Comparison of ENCODE assay signal across 5 fruit fly cellular contexts in genomic region chrX:16147638-16148233, dm6.
TF ChIP-seq lines count a peak whose summit lies in the region.

No protein-coding gene starts in this region.

- no peak for TF ChIP-seq CTCF in whole organism, embryonic (GFP tag; optimal IDR thresholded peaks at IDR 0.05; lab: Kevin White, UChicago)

TF ChIP-seq in whole organism, 6 proteins besides CTCF, POLR2A, EP300 and RAD21:
- TF ChIP-seq Dll (optimal IDR thresholded peaks at IDR 0.05; lab: Kevin White, UChicago) (peak; percentile 57), CG8478 (optimal IDR thresholded peaks at IDR 0.05; lab: Kevin White, UChicago) (peak; percentile 84), usp (GFP tag; optimal IDR thresholded peaks at IDR 0.05; lab: Kevin White, UChicago) (no peak), EcR (GFP tag; optimal IDR thresholded peaks at IDR 0.05; lab: Kevin White, UChicago) (no peak), psq (optimal IDR thresholded peaks at IDR 0.05; lab: Kevin White, UChicago) (no peak), pan (optimal IDR thresholded peaks at IDR 0.05; lab: Kevin White, UChicago) (no peak)

TF ChIP-seq in whole organism, embryonic, 481 proteins besides CTCF, POLR2A, EP300 and RAD21 (continues in another document):
- TF ChIP-seq CG12155 (GFP tag; optimal IDR thresholded peaks at IDR 0.05; lab: Kevin White, UChicago): peak; percentile 54
- no peak for TF ChIP-seq CG11723 (GFP tag; optimal IDR thresholded peaks at IDR 0.05; lab: Kevin White, UChicago)
- no peak for TF ChIP-seq btn (GFP tag; optimal IDR thresholded peaks at IDR 0.05; lab: Kevin White, UChicago)
- no peak for TF ChIP-seq CG18476 (GFP tag; optimal IDR thresholded peaks at IDR 0.05; lab: Kevin White, UChicago)
- TF ChIP-seq ftz-f1 (GFP tag; optimal IDR thresholded peaks at IDR 0.05; lab: Kevin White, UChicago): peak; percentile 22
- no peak for TF ChIP-seq CG13123 (GFP tag; optimal IDR thresholded peaks at IDR 0.05; lab: Kevin White, UChicago)
- TF ChIP-seq CG8924 (tag; optimal IDR thresholded peaks at IDR 0.05; lab: Kevin White, UChicago): no peak
- TF ChIP-seq Xbp1 (GFP tag; optimal IDR thresholded peaks at IDR 0.05; lab: Kevin White, UChicago): no peak
- no peak for TF ChIP-seq ro (GFP tag; IDR thresholded peaks at IDR 0.05; lab: Robert Waterston, UW)
- TF ChIP-seq abd-A (tag; optimal IDR thresholded peaks at IDR 0.05; lab: Kevin White, UChicago): peak; percentile 82
- no peak for TF ChIP-seq lab (GFP tag; optimal IDR thresholded peaks at IDR 0.05; lab: Kevin White, UChicago)
- TF ChIP-seq kni (GFP tag; optimal IDR thresholded peaks at IDR 0.05; lab: Kevin White, UChicago): peak; percentile 9
- peak; percentile 97 for TF ChIP-seq cg (GFP tag; optimal IDR thresholded peaks at IDR 0.05; lab: Kevin White, UChicago)
- TF ChIP-seq chinmo (GFP tag; IDR thresholded peaks at IDR 0.05; lab: Robert Waterston, UW; ENCODE audit: partially characterized antibody): peak; percentile 89
- TF ChIP-seq CG2129 (GFP tag; IDR thresholded peaks at IDR 0.05; lab: Robert Waterston, UW; ENCODE audit: partially characterized antibody): no peak
- TF ChIP-seq Optix (GFP tag; IDR thresholded peaks at IDR 0.05; lab: Robert Waterston, UW): no peak
- no peak for TF ChIP-seq CG2678 (tag; optimal IDR thresholded peaks at IDR 0.05; lab: Kevin White, UChicago)
- TF ChIP-seq Deaf1 (tag; optimal IDR thresholded peaks at IDR 0.05; lab: Kevin White, UChicago): peak; percentile 95
- peak; percentile 77 for TF ChIP-seq sens (GFP tag; lab: Kevin White, UChicago)
- TF ChIP-seq CoRest (tag; optimal IDR thresholded peaks at IDR 0.05; lab: Kevin White, UChicago): peak; percentile 52
- peak; percentile 15; the same call in 1 of the 2 replicates for TF ChIP-seq CG13287 (GFP tag; IDR thresholded peaks at IDR 0.05; lab: Robert Waterston, UW; ENCODE audit: partially characterized antibody)

TF ChIP-seq in whole organism, prepupa, 60 proteins besides CTCF, POLR2A, EP300 and RAD21 (continues in another document):
- peak; percentile 26 for TF ChIP-seq Sox14 (GFP tag; optimal IDR thresholded peaks at IDR 0.05; lab: Kevin White, UChicago)
- no peak for TF ChIP-seq acj6 (GFP tag; optimal IDR thresholded peaks at IDR 0.05; lab: Kevin White, UChicago)
- TF ChIP-seq Blimp-1 (GFP tag; optimal IDR thresholded peaks at IDR 0.05; lab: Kevin White, UChicago): no peak
- TF ChIP-seq net (GFP tag; optimal IDR thresholded peaks at IDR 0.05; lab: Kevin White, UChicago): no peak
- no peak for TF ChIP-seq CG11902 (GFP tag; optimal IDR thresholded peaks at IDR 0.05; lab: Kevin White, UChicago)
- no peak for TF ChIP-seq CG16779 (tag; optimal IDR thresholded peaks at IDR 0.05; lab: Kevin White, UChicago)
- TF ChIP-seq CG8632 (GFP tag; optimal IDR thresholded peaks at IDR 0.05; lab: Kevin White, UChicago): no peak
- TF ChIP-seq CG32006 (GFP tag; optimal IDR thresholded peaks at IDR 0.05; lab: Kevin White, UChicago): peak; percentile 12
- no peak for TF ChIP-seq dsx (GFP tag; optimal IDR thresholded peaks at IDR 0.05; lab: Kevin White, UChicago; ENCODE audit: poor library complexity, severe bottlenecking)
- TF ChIP-seq salr (GFP tag; optimal IDR thresholded peaks at IDR 0.05; lab: Kevin White, UChicago): no peak
- TF ChIP-seq topi (GFP tag; optimal IDR thresholded peaks at IDR 0.05; lab: Kevin White, UChicago): no peak
- no peak for TF ChIP-seq vri (GFP tag; optimal IDR thresholded peaks at IDR 0.05; lab: Kevin White, UChicago)
- TF ChIP-seq CG6808 (GFP tag; optimal IDR thresholded peaks at IDR 0.05; lab: Kevin White, UChicago): peak; percentile 2
- no peak for TF ChIP-seq cyc (GFP tag; optimal IDR thresholded peaks at IDR 0.05; lab: Kevin White, UChicago)
- TF ChIP-seq Lpt (GFP tag; optimal IDR thresholded peaks at IDR 0.05; lab: Kevin White, UChicago): no peak
- no peak for TF ChIP-seq Smox (GFP tag; optimal IDR thresholded peaks at IDR 0.05; lab: Kevin White, UChicago)
- TF ChIP-seq CG31627 (GFP tag; optimal IDR thresholded peaks at IDR 0.05; lab: Kevin White, UChicago): no peak
- peak; percentile 69 for TF ChIP-seq svp (GFP tag; lab: Kevin White, UChicago)
- peak; percentile 33; the same call in 2 of the 3 replicates for TF ChIP-seq CG6163 (GFP tag; IDR thresholded peaks at IDR 0.05; lab: Robert Waterston, UW)
- TF ChIP-seq CG3919 (GFP tag; optimal IDR thresholded peaks at IDR 0.05; lab: Kevin White, UChicago): peak; percentile 6
- TF ChIP-seq spab (GFP tag; optimal IDR thresholded peaks at IDR 0.05; lab: Kevin White, UChicago): no peak
- no peak for TF ChIP-seq CG4318 (GFP tag; optimal IDR thresholded peaks at IDR 0.05; lab: Kevin White, UChicago)
- no peak for TF ChIP-seq CG1621 (tag; optimal IDR thresholded peaks at IDR 0.05; lab: Kevin White, UChicago)

TF ChIP-seq in whole organism, pupa, 21 proteins besides CTCF, POLR2A, EP300 and RAD21:
- peak; percentile 19; the same call in 1 of the 2 replicates for TF ChIP-seq CG12605 (GFP tag; IDR thresholded peaks at IDR 0.05; lab: Robert Waterston, UW)
- peak; percentile 8 for TF ChIP-seq EcR (GFP tag; optimal IDR thresholded peaks at IDR 0.05; lab: Kevin White, UChicago)
- peak; percentile 66; the same call in 2 of the 3 replicates for TF ChIP-seq fd96Ca (GFP tag; IDR thresholded peaks at IDR 0.05; lab: Robert Waterston, UW)
- 0 out of 2 replicates have a peak, but pooled peaks have one; percentile 5 for TF ChIP-seq rn (GFP tag; IDR thresholded peaks at IDR 0.05; lab: Robert Waterston, UW)
- TF ChIP-seq CG14655 (GFP tag; optimal IDR thresholded peaks at IDR 0.05; lab: Kevin White, UChicago): peak; percentile 27
- TF ChIP-seq CG34367 (tag; optimal IDR thresholded peaks at IDR 0.05; lab: Kevin White, UChicago): no peak
- TF ChIP-seq Pif1B (GFP tag; optimal IDR thresholded peaks at IDR 0.05; lab: Kevin White, UChicago): no peak
- no peak for TF ChIP-seq CG15710 (tag; optimal IDR thresholded peaks at IDR 0.05; lab: Kevin White, UChicago)
- TF ChIP-seq CG17806 (tag; optimal IDR thresholded peaks at IDR 0.05; lab: Kevin White, UChicago): no peak
- TF ChIP-seq Snoo (tag; optimal IDR thresholded peaks at IDR 0.05; lab: Kevin White, UChicago): no peak
- peak; percentile 42; the same call in 1 of the 2 replicates for TF ChIP-seq CG32121 (GFP tag; IDR thresholded peaks at IDR 0.05; lab: Robert Waterston, UW)
- TF ChIP-seq CG4496 (GFP tag; IDR thresholded peaks at IDR 0.05; lab: Robert Waterston, UW): peak; percentile 43; the same call in 2 of the 3 replicates
TF ChIP-seq in whole organism, pupa: peak in this region for 7.

TF ChIP-seq in whole organism, wandering third instar larva, 38 proteins besides CTCF, POLR2A, EP300 and RAD21:
- TF ChIP-seq Hr78 (GFP tag; optimal IDR thresholded peaks at IDR 0.05; lab: Kevin White, UChicago) (peak; percentile 57), dl (GFP tag; optimal IDR thresholded peaks at IDR 0.05; lab: Kevin White, UChicago; ENCODE audit: insufficient read depth in 1 of 2, partially characterized antibody in 2 of 2) (peak in 1 of 2 experiments; percentile 9), Dfd (GFP tag; optimal IDR thresholded peaks at IDR 0.05; lab: Kevin White, UChicago) (peak; percentile 46), HLH106 (tag; optimal IDR thresholded peaks at IDR 0.05; lab: Kevin White, UChicago) (no peak), Hr83 (GFP tag; optimal IDR thresholded peaks at IDR 0.05; lab: Kevin White, UChicago; ENCODE audit: poor library complexity, severe bottlenecking) (peak; percentile 26), sv (GFP tag; optimal IDR thresholded peaks at IDR 0.05; lab: Kevin White, UChicago) (no peak), N (GFP tag; optimal IDR thresholded peaks at IDR 0.05; lab: Kevin White, UChicago) (peak; percentile 93), Vsx2 (GFP tag; optimal IDR thresholded peaks at IDR 0.05; lab: Kevin White, UChicago; ENCODE audit: partially characterized antibody) (peak; percentile 43), GATAd (GFP tag; optimal IDR thresholded peaks at IDR 0.05; lab: Kevin White, UChicago) (no peak), Dif (GFP tag; optimal IDR thresholded peaks at IDR 0.05; lab: Kevin White, UChicago; ENCODE audit: partially characterized antibody) (no peak), Abd-B (GFP tag; optimal IDR thresholded peaks at IDR 0.05; lab: Kevin White, UChicago) (peak; percentile 52), dmrt93B (GFP tag; optimal IDR thresholded peaks at IDR 0.05; lab: Kevin White, UChicago) (no peak), Hnf4 (GFP tag; optimal IDR thresholded peaks at IDR 0.05; lab: Kevin White, UChicago) (peak; percentile 54)
